Fruit fly (Drosophila melanogaster) whole organism: ENCODE measurements around the gene pch2.

Experiments used
- CG8478 ChIP-seq: fragments of >200 bp; optimal IDR thresholded peaks from 2 replicates; lab custom pipeline; 2018; ENCODE audit warnings: inconsistent platforms
- Dll ChIP-seq: fragments of >200 bp; optimal IDR thresholded peaks from 2 replicates; lab custom pipeline; 2017
- psq ChIP-seq: fragments of >200 bp; optimal IDR thresholded peaks from 2 replicates; lab custom pipeline; 2017
- usp ChIP-seq: fragments of >200 bp; optimal IDR thresholded peaks from 2 replicates; lab custom pipeline; 2017; ENCODE audit warnings: missing biosample characterization, missing genetic modification characterization, mixed read lengths

DNA sequence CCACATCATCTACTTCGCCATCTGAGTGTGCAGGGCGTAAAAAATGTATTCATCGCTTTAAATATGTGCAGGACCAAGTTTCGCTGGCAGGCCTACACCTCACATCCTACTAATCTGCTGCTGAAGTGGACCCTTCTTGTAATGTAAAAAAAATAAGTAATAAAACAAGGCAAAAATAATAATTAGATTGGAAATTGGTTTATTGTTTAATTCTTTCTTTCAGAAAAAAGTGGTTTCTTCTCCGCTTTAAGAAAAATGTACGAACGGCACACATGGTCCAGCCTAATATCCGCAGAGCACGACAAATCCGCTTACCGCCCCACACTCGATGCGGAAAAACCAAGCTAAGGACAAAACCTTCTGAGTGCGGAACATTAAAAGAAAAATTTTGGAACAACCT lies 15.6 kb downstream of the pch2 start:
- no peak for TF ChIP-seq usp (GFP tag; lab: Kevin White, UChicago)
- no peak for TF ChIP-seq CG8478 (lab: Kevin White, UChicago)
- TF ChIP-seq Dll (lab: Kevin White, UChicago) = no peak
- TF ChIP-seq psq = no peak
